Worm (Caenorhabditis elegans): ENCODE measurements around the gene lpr-2.

The lpr-2 gene

ce11 chrIV:11779028-11779427 lies at the start of gene lpr-2:
TSS of gene lpr-2 (plus strand) at chrIV:11779216.
- TF ChIP-seq him-1 (tag; optimal IDR thresholded peaks at IDR 0.05) (no peak), W03F9.2 (tag; optimal IDR thresholded peaks at IDR 0.05) (no peak), dao-5 (tag; optimal IDR thresholded peaks at IDR 0.05) (no peak)

- TF ChIP-seq him-1 (tag; optimal IDR thresholded peaks at IDR 0.05) (no peak), dao-5 (tag; optimal IDR thresholded peaks at IDR 0.05) (no peak), W03F9.2 (tag; optimal IDR thresholded peaks at IDR 0.05) (no peak)
These were observed 44.0 kb upstream of the lpr-2 start, which contains the start of gene K01A6.6 for ce11 chrIV:11735025-11735424. TSS of gene K01A6.6 (plus strand) at chrIV:11735325.

- TF ChIP-seq him-1 (tag; optimal IDR thresholded peaks at IDR 0.05) (no peak), W03F9.2 (tag; optimal IDR thresholded peaks at IDR 0.05) (no peak), dao-5 (tag; optimal IDR thresholded peaks at IDR 0.05) (no peak)
These were observed 41.7 kb upstream of the lpr-2 start, which contains the start of gene K01A6.8 for ce11 chrIV:11737269-11737668. TSS of gene K01A6.8 (minus strand) at chrIV:11737369.

- TF ChIP-seq him-1 (tag; optimal IDR thresholded peaks at IDR 0.05), result no peak
- no peak for TF ChIP-seq W03F9.2 (tag; optimal IDR thresholded peaks at IDR 0.05)
- no peak for TF ChIP-seq dao-5 (tag; optimal IDR thresholded peaks at IDR 0.05)
These were observed 40.9 kb upstream of the lpr-2 start, which contains the start of gene K01A6.7 for ce11 chrIV:11738092-11738617. TSS of gene K01A6.7 (minus strand) at chrIV:11738567.

- TF ChIP-seq him-1 (tag; optimal IDR thresholded peaks at IDR 0.05) (no peak), W03F9.2 (tag; optimal IDR thresholded peaks at IDR 0.05) (no peak), dao-5 (tag; optimal IDR thresholded peaks at IDR 0.05) (no peak)
These were observed 38.8 kb upstream of the lpr-2 start, which contains the start of gene K01A6.4 for ce11 chrIV:11740204-11740603. TSS of gene K01A6.4 (minus strand) at chrIV:11740304.

DNA sequence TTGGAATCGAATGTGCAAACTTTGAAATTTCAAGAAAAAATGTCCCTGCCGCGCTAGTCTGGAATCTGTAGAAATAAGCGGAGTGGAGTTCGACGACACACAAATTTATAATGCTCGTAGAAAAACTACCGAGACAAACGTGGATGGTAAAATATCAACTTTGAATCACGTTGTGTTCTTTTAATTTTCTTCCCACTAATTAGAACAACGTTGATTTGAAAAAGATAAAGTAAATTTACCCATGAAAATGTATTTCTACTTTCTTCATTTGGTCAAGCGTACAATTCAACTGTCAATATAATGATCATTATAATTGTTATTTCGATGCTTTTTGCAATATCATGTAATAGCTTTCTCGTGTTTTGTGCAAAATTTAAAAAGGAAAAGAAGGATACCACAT lies 36.6 kb upstream of the lpr-2 start, which contains the start of gene K01A6.5:
TSS of gene K01A6.5 (plus strand) at position 301 of the 400 bp plus-strand sequence.
- TF ChIP-seq W03F9.2 (tag; optimal IDR thresholded peaks at IDR 0.05) (no peak), him-1 (tag; optimal IDR thresholded peaks at IDR 0.05) (no peak), dao-5 (tag; optimal IDR thresholded peaks at IDR 0.05) (no peak)

ce11 chrIV:11743813-11744212 lies 35.2 kb upstream of the lpr-2 start:
- no peak for TF ChIP-seq W03F9.2 (tag; optimal IDR thresholded peaks at IDR 0.05)

- TF ChIP-seq dao-5 (tag; optimal IDR thresholded peaks at IDR 0.05), result no peak
- no peak for TF ChIP-seq W03F9.2 (tag; optimal IDR thresholded peaks at IDR 0.05)
- TF ChIP-seq him-1 (tag; optimal IDR thresholded peaks at IDR 0.05), result no peak
These were observed 34.7 kb upstream of the lpr-2 start for ce11 chrIV:11744287-11744686.

- TF ChIP-seq dao-5 (tag; optimal IDR thresholded peaks at IDR 0.05), result no peak
- no peak for TF ChIP-seq him-1 (tag; optimal IDR thresholded peaks at IDR 0.05)
- no peak for TF ChIP-seq W03F9.2 (tag; optimal IDR thresholded peaks at IDR 0.05)
These were observed 33.7 kb upstream of the lpr-2 start, which contains the start of gene gem-4 for ce11 chrIV:11745340-11745739. TSS of gene gem-4 (plus strand) at chrIV:11745640.

DNA sequence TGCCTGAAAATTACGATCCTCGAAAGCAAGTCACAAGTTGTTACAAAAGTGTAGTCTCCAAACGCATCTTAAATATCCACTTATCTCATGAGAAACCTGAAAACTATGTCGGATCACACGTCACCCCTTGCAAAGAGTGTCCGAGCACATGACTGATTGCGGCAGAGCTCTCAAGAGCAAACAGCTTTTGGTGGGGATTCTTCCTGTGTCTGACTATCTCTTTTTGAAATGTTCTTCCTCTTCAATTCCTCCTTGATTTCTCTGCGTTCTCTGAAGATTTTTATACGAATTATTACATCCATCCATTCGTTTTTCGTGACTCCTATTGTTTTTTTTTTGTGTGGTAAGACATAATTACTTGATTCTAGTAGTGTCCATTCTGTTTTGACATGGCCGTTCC lies 30.2 kb upstream of the lpr-2 start, which contains the start of gene T12A7.6:
TSS of gene T12A7.6 (plus strand) at position 369 of the 400 bp plus-strand sequence.
- TF ChIP-seq W03F9.2 (tag; optimal IDR thresholded peaks at IDR 0.05), result no peak
- TF ChIP-seq dao-5 (tag; optimal IDR thresholded peaks at IDR 0.05), result no peak
- TF ChIP-seq him-1 (tag; optimal IDR thresholded peaks at IDR 0.05), result no peak

- no peak for TF ChIP-seq dao-5 (tag; optimal IDR thresholded peaks at IDR 0.05)
These were observed 24.7 kb upstream of the lpr-2 start, which contains the start of gene scl-18 for ce11 chrIV:11754328-11754727. TSS of gene scl-18 (minus strand) at chrIV:11754428.

- TF ChIP-seq him-1 (tag; optimal IDR thresholded peaks at IDR 0.05) (no peak), W03F9.2 (tag; optimal IDR thresholded peaks at IDR 0.05) (no peak), dao-5 (tag; optimal IDR thresholded peaks at IDR 0.05) (no peak)
These were observed 24.0 kb upstream of the lpr-2 start, which contains the start of gene T12A7.10 for ce11 chrIV:11755003-11755402. TSS of gene T12A7.10 (minus strand) at chrIV:11755103.

- no peak for TF ChIP-seq W03F9.2 (tag; optimal IDR thresholded peaks at IDR 0.05)
- no peak for TF ChIP-seq dao-5 (tag; optimal IDR thresholded peaks at IDR 0.05)
- TF ChIP-seq him-1 (tag; optimal IDR thresholded peaks at IDR 0.05), result peak; percentile 77
These were observed 23.1 kb upstream of the lpr-2 start, which contains the start of gene T12A7.9 for ce11 chrIV:11755907-11756306. TSS of gene T12A7.9 (minus strand) at chrIV:11756007.

DNA sequence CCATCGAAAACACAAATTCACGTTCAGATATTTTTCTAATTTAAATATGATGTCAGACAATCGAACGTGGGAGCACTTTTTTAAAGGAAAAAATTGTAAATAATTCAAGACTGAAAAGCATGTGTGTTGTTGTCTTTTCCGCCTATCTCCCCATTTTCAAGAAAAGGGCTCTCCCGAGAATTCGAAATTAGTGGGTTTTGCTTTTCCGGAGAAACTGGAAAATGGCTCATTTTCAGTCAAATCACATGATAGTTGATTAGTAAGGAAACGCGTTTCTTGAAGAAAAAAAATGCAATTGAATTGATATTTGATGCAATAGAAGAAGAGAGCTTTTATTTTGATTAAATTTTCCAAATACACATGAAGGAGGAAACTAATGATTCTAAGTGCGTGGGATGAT lies 19.2 kb upstream of the lpr-2 start:
- no peak for TF ChIP-seq him-1 (tag; optimal IDR thresholded peaks at IDR 0.05)
- no peak for TF ChIP-seq W03F9.2 (tag; optimal IDR thresholded peaks at IDR 0.05)
- TF ChIP-seq dao-5 (tag; optimal IDR thresholded peaks at IDR 0.05), result no peak
